Fruit fly (Drosophila melanogaster) S2 (cell line): Measurements from ENCODE around the gene CG16959.

Source experiments
- CG8478 ChIP-seq: fragments of >200 bp; optimal IDR thresholded peaks from 2 replicates; lab custom pipeline; 2018
- CTCF ChIP-seq, 2 experiments: fragments of >200 bp; optimal IDR thresholded peaks; 2 replicates each; lab custom pipeline; 2018

The CG16959 gene

dm6 chr3L:15125077-15125652 lies at the start of gene CG16959:
CG16959 (minus strand) TSS chr3L:15125321.
- TF ChIP-seq CG8478 (lab: Kevin White, UChicago) (no peak), CTCF (optimal IDR thresholded peaks at IDR 0.05; lab: Kevin White, UChicago) (no peak)

dm6 chr3L:15174823-15175222 lies 49.7 kb upstream of the CG16959 start:
- TF ChIP-seq CG8478 (lab: Kevin White, UChicago) (no peak), CTCF (optimal IDR thresholded peaks at IDR 0.05; lab: Kevin White, UChicago) (no peak)

dm6 chr3L:15174086-15174485 lies 49.0 kb upstream of the CG16959 start:
- TF ChIP-seq CG8478 (lab: Kevin White, UChicago): no peak
- TF ChIP-seq CTCF (optimal IDR thresholded peaks at IDR 0.05; lab: Kevin White, UChicago): no peak

- no peak for TF ChIP-seq CG8478 (lab: Kevin White, UChicago)
Measured at dm6 chr3L:15172404-15173055, 47.4 kb upstream of the CG16959 start.

dm6 chr3L:15171769-15172403 lies 46.8 kb upstream of the CG16959 start:
- no peak for TF ChIP-seq CG8478 (lab: Kevin White, UChicago)
- no peak for TF ChIP-seq CTCF (optimal IDR thresholded peaks at IDR 0.05; lab: Kevin White, UChicago)

dm6 chr3L:15169795-15170194 lies 44.7 kb upstream of the CG16959 start:
- no peak for TF ChIP-seq CG8478 (lab: Kevin White, UChicago)
- TF ChIP-seq CTCF (optimal IDR thresholded peaks at IDR 0.05; lab: Kevin White, UChicago): no peak

dm6 chr3L:15169010-15169409 lies 43.9 kb upstream of the CG16959 start:
- TF ChIP-seq CTCF (optimal IDR thresholded peaks at IDR 0.05; lab: Kevin White, UChicago): no peak
- TF ChIP-seq CG8478 (lab: Kevin White, UChicago): no peak

- TF ChIP-seq CTCF (optimal IDR thresholded peaks at IDR 0.05; lab: Kevin White, UChicago): peak; percentile 67 to 71
- TF ChIP-seq CG8478 (lab: Kevin White, UChicago): no peak
Measured at dm6 chr3L:15163414-15163813, 38.3 kb upstream of the CG16959 start, which contains the start of gene CG7011. CG7011 (minus strand) TSS chr3L:15163628.

dm6 chr3L:15162988-15163387 lies 37.9 kb upstream of the CG16959 start:
- no peak for TF ChIP-seq CTCF (optimal IDR thresholded peaks at IDR 0.05; lab: Kevin White, UChicago)
- TF ChIP-seq CG8478 (lab: Kevin White, UChicago): no peak

- no peak for TF ChIP-seq CG8478 (lab: Kevin White, UChicago)
- no peak for TF ChIP-seq CTCF (optimal IDR thresholded peaks at IDR 0.05; lab: Kevin White, UChicago)
Measured at dm6 chr3L:15162005-15162404, 36.9 kb upstream of the CG16959 start.

dm6 chr3L:15161549-15161948 lies 36.4 kb upstream of the CG16959 start, which contains the start of gene CG6878:
CG6878 (plus strand) TSS chr3L:15161817.
- TF ChIP-seq CG8478 (lab: Kevin White, UChicago): no peak
- peak; percentile 75 to 91 for TF ChIP-seq CTCF (optimal IDR thresholded peaks at IDR 0.05; lab: Kevin White, UChicago)

dm6 chr3L:15158330-15159114 lies 33.4 kb upstream of the CG16959 start, which contains the start of the genes Msh6 and Prp31:
Msh6 (minus strand) TSS chr3L:15158562.
Prp31 (plus strand) TSS chr3L:15159100.
- no peak for TF ChIP-seq CG8478 (lab: Kevin White, UChicago)
- no peak for TF ChIP-seq CTCF (optimal IDR thresholded peaks at IDR 0.05; lab: Kevin White, UChicago)

dm6 chr3L:15150028-15150427 lies 24.9 kb upstream of the CG16959 start:
- TF ChIP-seq CG8478 (lab: Kevin White, UChicago) (no peak), CTCF (optimal IDR thresholded peaks at IDR 0.05; lab: Kevin White, UChicago) (no peak)

dm6 chr3L:15146643-15147187 lies 21.6 kb upstream of the CG16959 start, which contains the start of gene FucTA:
FucTA (plus strand) TSS chr3L:15147137.
- no peak for TF ChIP-seq CTCF (optimal IDR thresholded peaks at IDR 0.05; lab: Kevin White, UChicago)
- no peak for TF ChIP-seq CG8478 (lab: Kevin White, UChicago)
